Fruit fly (Drosophila melanogaster) Kc167 (cell line): ENCODE results near the gene ihog.
A peak's percentile ranks its signal among the peaks of the same experiment; 100 is the strongest.

Experiments
- Myc ChIP-seq: fragments of >200 bp; optimal IDR thresholded peaks from 2 replicates; lab custom pipeline; 2017; ENCODE audit warnings: missing external identifiers
- Sin3A ChIP-seq: fragments of >200 bp; optimal IDR thresholded peaks from 2 replicates; lab custom pipeline; 2018; ENCODE audit warnings: missing external identifiers
- h ChIP-seq: fragments of >200 bp; optimal IDR thresholded peaks from 3 replicates; lab custom pipeline; 2018; ENCODE audit warnings: missing external identifiers
- insv ChIP-seq: fragments of >200 bp; optimal IDR thresholded peaks from 3 replicates; lab custom pipeline; 2018; ENCODE audit warnings: missing external identifiers
- psq ChIP-seq: fragments of >200 bp; optimal IDR thresholded peaks from 2 replicates; lab custom pipeline; 2017; ENCODE audit warnings: missing external identifiers
- ttk ChIP-seq: sonication (Bioruptor generic); optimal IDR thresholded peaks from 2 replicates; lab custom pipeline; 2017; ENCODE audit warnings: missing external identifiers

The ihog gene

DNA sequence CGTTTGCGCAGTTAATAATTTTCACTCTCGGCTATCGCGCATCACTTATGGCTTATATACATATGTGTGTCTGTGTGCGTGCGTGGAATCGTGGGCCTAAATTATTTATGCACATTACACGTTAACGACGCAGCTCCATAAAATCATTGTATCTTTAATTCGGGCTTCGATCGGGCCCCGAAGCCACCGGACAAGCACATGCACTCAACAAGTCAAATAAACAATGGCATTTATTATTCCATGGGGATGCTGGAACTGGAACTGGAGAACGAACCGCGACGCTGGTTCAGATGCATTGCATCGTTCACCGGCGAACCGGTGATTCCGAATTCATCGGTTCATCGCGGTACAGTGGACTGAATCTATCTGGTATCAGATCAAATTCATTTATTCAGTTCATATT is at the start of gene ihog:
ihog (minus strand) TSS at position 269 of the 403 bp plus-strand sequence.
- TF ChIP-seq Sin3A (no peak), ttk (lab: Kevin White, UChicago) (no peak), psq (no peak), h (lab: Kevin White, UChicago) (no peak), Myc (no peak), insv (lab: Kevin White, UChicago) (no peak)

DNA sequence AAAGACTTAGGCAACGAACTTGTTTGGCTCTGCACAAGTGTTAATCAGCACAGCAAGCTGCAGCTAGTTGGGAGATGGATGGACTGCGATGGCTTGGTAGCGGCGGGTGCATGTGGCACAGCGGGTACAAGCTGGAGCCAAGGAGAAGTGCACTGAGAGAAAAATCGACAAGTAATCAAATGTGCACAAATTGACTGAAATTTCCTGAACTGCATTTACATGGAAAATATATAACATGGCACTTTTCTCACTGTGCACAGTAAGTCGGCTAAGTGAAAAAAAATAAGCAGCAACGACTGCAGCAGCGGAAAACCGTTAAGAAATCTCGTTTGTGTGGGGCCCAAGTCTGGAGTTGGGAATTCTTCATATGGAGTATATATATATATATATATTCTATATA is 42.5 kb upstream of the ihog start:
- no peak for TF ChIP-seq ttk (lab: Kevin White, UChicago)
- no peak for TF ChIP-seq psq
- no peak for TF ChIP-seq h (lab: Kevin White, UChicago)
- TF ChIP-seq Myc: no peak
- TF ChIP-seq Sin3A: no peak
- TF ChIP-seq insv (lab: Kevin White, UChicago): no peak

dm6 chr2L:6971597-6972036 is 23.0 kb upstream of the ihog start, which contains the start of gene snRNP-U1-70K:
snRNP-U1-70K (minus strand) TSS chr2L:6971737.
- TF ChIP-seq Myc: no peak
- no peak for TF ChIP-seq insv (lab: Kevin White, UChicago)
- TF ChIP-seq h (lab: Kevin White, UChicago): no peak
- TF ChIP-seq Sin3A: no peak

- peak; percentile 93 for TF ChIP-seq ttk (lab: Kevin White, UChicago)
- no peak for TF ChIP-seq Sin3A
These were observed 22.2 kb upstream of the ihog start for dm6 chr2L:6970813-6971212.

DNA sequence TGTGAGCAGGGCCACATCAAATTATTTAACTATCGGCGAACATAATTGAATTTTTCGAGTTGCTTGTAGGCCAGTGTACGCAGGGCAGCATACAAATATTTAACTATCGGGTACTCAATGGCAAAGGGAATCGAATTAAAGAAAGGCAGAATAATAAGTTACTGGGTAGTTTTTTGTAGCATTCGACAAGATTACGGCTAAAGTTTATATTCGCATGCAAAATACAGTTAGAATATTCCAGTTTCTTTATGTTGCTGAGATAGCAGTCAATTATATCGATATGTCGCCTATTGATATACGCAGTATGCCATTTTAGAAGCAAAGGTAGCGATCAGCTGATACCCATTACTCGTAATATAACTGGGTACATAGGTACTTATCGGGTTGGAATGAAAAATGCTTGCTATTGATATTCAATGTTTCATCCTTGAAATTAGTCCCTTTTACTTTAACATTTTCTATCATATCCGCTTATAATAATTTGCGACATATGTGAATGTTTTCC is 19.5 kb upstream of the ihog start:
- TF ChIP-seq Myc (no peak), Sin3A (no peak), insv (lab: Kevin White, UChicago) (no peak), psq (no peak), h (lab: Kevin White, UChicago) (no peak), ttk (lab: Kevin White, UChicago) (no peak)

DNA sequence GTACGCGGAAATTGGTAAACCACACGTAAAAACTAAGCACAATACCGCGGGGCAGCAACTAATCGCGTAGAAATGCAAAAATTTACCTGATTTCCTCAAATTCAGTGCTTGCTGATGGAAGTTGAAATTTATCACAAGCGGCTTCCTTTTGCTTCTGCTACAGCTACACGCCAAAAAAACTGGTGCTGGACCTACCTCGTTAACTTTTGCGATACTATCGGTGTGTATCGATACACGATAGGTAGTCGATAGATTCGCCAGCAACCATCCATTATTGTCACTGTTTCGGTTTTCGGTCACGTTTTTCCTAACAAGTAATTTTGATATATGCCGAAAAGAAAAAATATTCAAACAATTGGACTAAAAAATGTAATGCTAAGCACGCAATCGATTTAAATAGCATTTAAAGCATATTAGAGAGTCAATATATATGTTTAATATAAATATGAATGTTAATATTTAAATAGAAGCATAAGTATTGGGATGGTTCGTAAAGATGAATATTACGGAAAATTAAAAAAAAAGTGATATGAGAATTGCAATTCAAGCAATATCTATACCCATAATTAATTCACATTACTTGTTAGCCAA is 18.9 kb upstream of the ihog start, which contains the start of gene Sumo:
Sumo (minus strand) TSS at position 223 of the 591 bp plus-strand sequence.
- TF ChIP-seq h (lab: Kevin White, UChicago): no peak
- no peak for TF ChIP-seq ttk (lab: Kevin White, UChicago)
- no peak for TF ChIP-seq insv (lab: Kevin White, UChicago)
- TF ChIP-seq Myc: no peak
- no peak for TF ChIP-seq Sin3A
- TF ChIP-seq psq: no peak

DNA sequence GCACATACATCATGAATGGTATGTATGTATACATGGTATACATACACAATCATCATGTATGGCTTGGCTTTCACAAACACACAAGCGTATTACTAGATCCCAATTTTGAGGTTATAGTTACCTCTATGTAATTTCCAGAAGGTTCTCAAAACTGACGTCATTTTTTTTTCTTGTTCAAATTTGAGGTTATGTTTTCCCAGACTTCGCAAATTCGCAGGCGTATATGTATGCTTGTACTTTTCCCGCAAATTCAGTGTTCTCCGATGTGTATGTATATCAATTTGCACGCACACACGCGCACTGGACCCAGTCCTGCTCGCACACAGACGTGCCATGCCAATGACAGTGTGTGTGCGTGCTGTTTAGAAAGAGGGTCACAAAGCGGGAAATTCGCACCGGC is 17.7 kb upstream of the ihog start:
- TF ChIP-seq Myc (no peak), psq (no peak), insv (lab: Kevin White, UChicago) (no peak)

DNA sequence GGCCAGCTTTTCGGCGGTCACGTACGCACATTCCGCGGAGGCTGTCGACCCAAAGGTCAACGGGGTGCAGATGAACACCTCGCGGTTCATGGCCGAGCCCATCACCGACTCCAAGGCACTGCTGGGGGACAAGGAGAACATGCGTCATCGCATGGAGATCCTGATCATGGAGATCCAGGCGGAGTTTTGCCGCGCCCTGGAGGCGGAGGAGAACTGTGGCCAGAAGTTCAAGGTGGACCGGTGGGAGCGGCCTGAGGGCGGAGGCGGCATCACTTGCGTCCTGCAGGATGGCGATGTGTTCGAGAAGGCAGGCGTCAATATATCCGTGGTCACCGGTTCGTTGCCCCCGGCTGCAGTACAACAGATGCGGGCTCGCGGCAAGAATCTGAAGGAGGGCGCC is 16.0 kb upstream of the ihog start:
- TF ChIP-seq Sin3A (no peak), ttk (lab: Kevin White, UChicago) (peak; percentile 17)

DNA sequence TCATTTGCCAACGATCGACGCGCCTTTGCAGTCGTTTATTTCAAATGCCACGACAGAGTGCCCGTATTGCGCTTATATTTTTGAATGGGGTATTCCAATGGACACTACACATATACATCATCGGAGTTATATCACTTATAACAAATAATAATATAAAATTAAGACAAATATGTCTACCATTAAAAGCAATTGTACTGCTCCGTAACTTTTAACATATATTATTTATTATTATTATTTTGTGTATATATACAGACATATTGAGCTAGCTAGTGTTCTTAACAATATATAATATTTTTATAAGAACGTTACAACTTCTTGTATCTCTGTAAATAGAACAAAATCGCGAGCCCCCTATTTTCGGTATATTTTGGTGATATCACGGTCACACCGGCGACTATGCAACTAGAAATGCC is 15.4 kb upstream of the ihog start, which contains the start of the genes sip2 and Coprox:
sip2 (minus strand) TSS at position 53 of the 413 bp plus-strand sequence.
Coprox (plus strand) TSS at position 400 of the 413 bp plus-strand sequence.
- no peak for TF ChIP-seq ttk (lab: Kevin White, UChicago)
- TF ChIP-seq h (lab: Kevin White, UChicago): no peak
- TF ChIP-seq psq: no peak
- no peak for TF ChIP-seq Sin3A
- TF ChIP-seq insv (lab: Kevin White, UChicago): no peak
- TF ChIP-seq Myc: no peak

- no peak for TF ChIP-seq ttk (lab: Kevin White, UChicago)
- TF ChIP-seq h (lab: Kevin White, UChicago): no peak
- TF ChIP-seq insv (lab: Kevin White, UChicago): no peak
- TF ChIP-seq psq: no peak
- no peak for TF ChIP-seq Sin3A
- TF ChIP-seq Myc: no peak
These were observed 11.6 kb upstream of the ihog start, which contains the start of the genes Atac1 and Hmgcl for dm6 chr2L:6960165-6960564. Atac1 (minus strand) TSS chr2L:6960328. Hmgcl (plus strand) TSS chr2L:6960377.

- TF ChIP-seq insv (lab: Kevin White, UChicago): no peak
- no peak for TF ChIP-seq ttk (lab: Kevin White, UChicago)
- TF ChIP-seq Sin3A: no peak
- TF ChIP-seq Myc: no peak
- TF ChIP-seq h (lab: Kevin White, UChicago): no peak
- TF ChIP-seq psq: no peak
These were observed 8.1 kb upstream of the ihog start, which contains the start of the genes CG13775 and CG3430 for dm6 chr2L:6956725-6957124. CG13775 (minus strand) TSS chr2L:6956950. CG3430 (plus strand) TSS chr2L:6957008.

dm6 chr2L:6950096-6950495 is 1.5 kb upstream of the ihog start, which contains the start of the genes Gas41 and SA1:
Gas41 (minus strand) TSS chr2L:6950207.
SA1 (plus strand) TSS chr2L:6950421.
- no peak for TF ChIP-seq psq
- no peak for TF ChIP-seq Myc

- TF ChIP-seq insv (lab: Kevin White, UChicago) (no peak), Sin3A (no peak)
These were observed 3.5 kb downstream of the ihog start, which contains the start of gene Fgop2 for dm6 chr2L:6945088-6945487. Fgop2 (minus strand) TSS chr2L:6945289.

dm6 chr2L:6942714-6943113 is 5.9 kb downstream of the ihog start, which contains the start of gene CG18304:
CG18304 (minus strand) TSS chr2L:6942814.
- no peak for TF ChIP-seq ttk (lab: Kevin White, UChicago)
- no peak for TF ChIP-seq Sin3A
- no peak for TF ChIP-seq Myc
- no peak for TF ChIP-seq psq
- TF ChIP-seq h (lab: Kevin White, UChicago): no peak
- TF ChIP-seq insv (lab: Kevin White, UChicago): no peak
